Fruit fly (Drosophila melanogaster): Measurements from ENCODE around the gene Ugt301D1.

DNA sequence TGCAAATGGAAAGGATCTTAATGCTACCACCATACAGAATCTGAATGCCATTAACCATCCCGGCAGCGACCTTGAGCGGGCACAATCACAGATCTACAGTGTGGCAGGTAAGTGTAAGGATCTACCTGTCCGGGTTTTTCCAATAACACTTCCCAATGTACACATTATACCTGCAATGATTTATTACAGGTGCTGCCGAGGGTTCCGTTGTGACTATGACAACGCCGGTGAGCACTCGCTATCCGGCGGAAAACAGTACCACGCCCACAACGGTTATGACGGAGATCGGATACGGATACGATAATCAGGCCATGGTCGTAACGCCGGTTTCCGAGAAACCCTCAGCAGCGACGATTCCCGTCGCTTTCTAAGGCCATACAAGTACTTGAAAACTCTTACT, 22.5 kb upstream of the Ugt301D1 start:
- TF ChIP-seq psq (optimal IDR thresholded peaks at IDR 0.05), result no peak
- no peak for TF ChIP-seq usp (GFP tag; optimal IDR thresholded peaks at IDR 0.05)
- TF ChIP-seq pan (optimal IDR thresholded peaks at IDR 0.05), result no peak
- TF ChIP-seq Dll (optimal IDR thresholded peaks at IDR 0.05), result no peak
- TF ChIP-seq EcR (GFP tag; optimal IDR thresholded peaks at IDR 0.05), result no peak

Data from whole organism.